Fruit fly (Drosophila melanogaster) whole organism, embryonic: Measurements from ENCODE around the gene CG4982.

ENCODE experiments used
- Ada2b ChIP-seq: fragments of 200-800 bp; sonication (Bioruptor generic); IDR thresholded peaks from 2 replicates; pipeline ENCODE4 v1.3.6; 2022; ENCODE audit warnings: missing biosample characterization, missing genetic modification characterization
- Aef1 ChIP-seq: fragments of 200-800 bp; sonication (Bioruptor generic); IDR thresholded peaks from 3 replicates; pipeline ENCODE4 v1.3.6; 2022; ENCODE audit warnings: missing biosample characterization, missing genetic modification characterization
- Atf3 ChIP-seq: fragments of 200-800 bp; sonication (Bioruptor generic); optimal IDR thresholded peaks from 3 replicates; lab custom pipeline; 2016; ENCODE audit warnings: missing biosample characterization, missing genetic modification characterization
- BtbVII ChIP-seq: fragments of 200-800 bp; sonication (Bioruptor generic); optimal IDR thresholded peaks from 3 replicates; lab custom pipeline; 2017; ENCODE audit warnings: missing biosample characterization, mild to moderate bottlenecking, missing genetic modification characterization
- C15 ChIP-seq: fragments of 200-800 bp; sonication (Bioruptor generic); IDR thresholded peaks from 3 replicates; pipeline ENCODE4 v1.3.6; 2022; ENCODE audit warnings: missing biosample characterization, missing genetic modification characterization
- CG10267 ChIP-seq: fragments of 200-800 bp; sonication (Bioruptor generic); optimal IDR thresholded peaks from 2 replicates; lab custom pipeline; 2018; ENCODE audit warnings: missing biosample characterization, mild to moderate bottlenecking, missing genetic modification characterization, moderate library complexity
- CG12071 ChIP-seq: fragments of 200-800 bp; sonication (Bioruptor generic); optimal IDR thresholded peaks from 3 replicates; lab custom pipeline; 2018; ENCODE audit warnings: missing biosample characterization, mild to moderate bottlenecking, missing genetic modification characterization
- CG12659 ChIP-seq: fragments of 200-800 bp; sonication (Bioruptor generic); optimal IDR thresholded peaks from 3 replicates; lab custom pipeline; 2017; ENCODE audit warnings: mild to moderate bottlenecking, missing biosample characterization, missing genetic modification reagents, missing genetic modification characterization
- CG12769 ChIP-seq: fragments of 200-800 bp; sonication (Bioruptor generic); optimal IDR thresholded peaks from 2 replicates; lab custom pipeline; 2019; ENCODE audit warnings: missing biosample characterization, mild to moderate bottlenecking, missing genetic modification characterization, moderate library complexity
- CG13624 ChIP-seq: fragments of 200-800 bp; sonication (Bioruptor generic); optimal IDR thresholded peaks from 2 replicates; lab custom pipeline; 2016; ENCODE audit warnings: missing biosample characterization, missing genetic modification characterization
- CG15601 ChIP-seq: fragments of 200-800 bp; sonication (Bioruptor generic); optimal IDR thresholded peaks from 3 replicates; lab custom pipeline; 2019; ENCODE audit warnings: missing biosample characterization, mild to moderate bottlenecking, missing genetic modification characterization, moderate library complexity
- CG17359 ChIP-seq: fragments of 200-800 bp; sonication (Bioruptor generic); optimal IDR thresholded peaks from 3 replicates; lab custom pipeline; 2018; ENCODE audit warnings: missing biosample characterization, mild to moderate bottlenecking, missing genetic modification characterization, moderate library complexity
- CG17802 ChIP-seq: fragments of 200-800 bp; sonication (Bioruptor generic); optimal IDR thresholded peaks from 2 replicates; lab custom pipeline; 2018; ENCODE audit warnings: missing biosample characterization, mild to moderate bottlenecking, missing genetic modification characterization, moderate library complexity
- CG17912 ChIP-seq: fragments of 200-800 bp; sonication (Bioruptor generic); optimal IDR thresholded peaks from 2 replicates; lab custom pipeline; 2018; ENCODE audit warnings: missing biosample characterization, mild to moderate bottlenecking, missing genetic modification characterization
- CG2202 ChIP-seq: fragments of 200-800 bp; sonication (Bioruptor generic); optimal IDR thresholded peaks from 2 replicates; lab custom pipeline; 2018; ENCODE audit warnings: missing biosample characterization, mild to moderate bottlenecking, missing genetic modification characterization
- CG31224 ChIP-seq: fragments of 200-800 bp; sonication (Bioruptor generic); IDR thresholded peaks from 2 replicates; pipeline ENCODE4 v1.3.6; 2022; ENCODE audit warnings: missing biosample characterization, missing genetic modification characterization
- CG31441 ChIP-seq: fragments of 200-800 bp; sonication (Bioruptor generic); IDR thresholded peaks from 2 replicates; pipeline ENCODE4 v1.3.6; 2022; ENCODE audit warnings: missing biosample characterization, missing genetic modification characterization
- CG3838 ChIP-seq: fragments of 200-800 bp; sonication (Bioruptor generic); optimal IDR thresholded peaks from 3 replicates; lab custom pipeline; 2016; ENCODE audit warnings: missing biosample characterization, missing genetic modification characterization
- CG6683 ChIP-seq: fragments of 200-800 bp; sonication (Bioruptor generic); optimal IDR thresholded peaks from 2 replicates; lab custom pipeline; 2017; ENCODE audit warnings: missing biosample characterization, mild to moderate bottlenecking, missing genetic modification characterization, missing genetic modification reagents
- CG6791 ChIP-seq: fragments of 200-800 bp; sonication (Bioruptor generic); IDR thresholded peaks from 3 replicates; pipeline ENCODE4 v1.3.6; 2022; ENCODE audit warnings: missing biosample characterization, missing genetic modification characterization; ENCODE audit not compliant: partially characterized antibody
- CG7357 ChIP-seq: fragments of 200-800 bp; sonication (Bioruptor generic); IDR thresholded peaks from 3 replicates; pipeline ENCODE4 v1.3.6; 2022; ENCODE audit warnings: missing biosample characterization, missing genetic modification characterization
- CG8089 ChIP-seq: fragments of 200-800 bp; sonication (Bioruptor generic); optimal IDR thresholded peaks from 3 replicates; lab custom pipeline; 2016; ENCODE audit warnings: missing biosample characterization, missing genetic modification characterization
- CG9437 ChIP-seq: fragments of 200-800 bp; sonication (Bioruptor generic); optimal IDR thresholded peaks from 2 replicates; lab custom pipeline; 2018; ENCODE audit warnings: missing biosample characterization, mild to moderate bottlenecking, missing genetic modification characterization
- Camta ChIP-seq: fragments of 200-800 bp; sonication (Bioruptor generic); optimal IDR thresholded peaks from 2 replicates; lab custom pipeline; 2016; ENCODE audit warnings: missing biosample characterization, missing genetic modification characterization
- Dek ChIP-seq: fragments of 200-800 bp; sonication (Bioruptor generic); optimal IDR thresholded peaks from 3 replicates; lab custom pipeline; 2019; ENCODE audit warnings: missing biosample characterization, mild to moderate bottlenecking, missing genetic modification characterization, moderate library complexity
- Eip74EF ChIP-seq, 2 experiments: fragments of 200-800 bp in 1 of 2; fragments of >200 bp in 1 of 2; sonication (Bioruptor generic) in 1 of 2; optimal IDR thresholded peaks; 2 replicates each; lab custom pipeline; 2017 to 2019; ENCODE audit warnings: missing biosample characterization in 2 of 2, missing genetic modification characterization in 2 of 2, mild to moderate bottlenecking in 1 of 2, moderate library complexity in 1 of 2
- Ets65A ChIP-seq: fragments of 200-800 bp; sonication (Bioruptor generic); peaks from one replicate; lab custom pipeline; 2016; ENCODE audit warnings: missing biosample characterization, missing genetic modification characterization
- Fer2 ChIP-seq: fragments of 200-800 bp; sonication (Bioruptor generic); optimal IDR thresholded peaks from 2 replicates; lab custom pipeline; 2018; ENCODE audit warnings: missing biosample characterization, mild to moderate bottlenecking, missing genetic modification characterization, moderate library complexity
- Ptx1 ChIP-seq: fragments of 200-800 bp; sonication (Bioruptor generic); IDR thresholded peaks from 2 replicates; pipeline ENCODE4 v1.3.6; 2022; ENCODE audit warnings: missing biosample characterization, missing genetic modification characterization
- Scr ChIP-seq: fragments of 200-800 bp; sonication (Bioruptor generic); IDR thresholded peaks from 2 replicates; pipeline ENCODE4 v1.3.6; 2022; ENCODE audit warnings: missing biosample characterization, missing genetic modification characterization; ENCODE audit not compliant: partially characterized antibody
- Sox102F ChIP-seq: fragments of 200-800 bp; sonication (Bioruptor generic); optimal IDR thresholded peaks from 2 replicates; lab custom pipeline; 2018; ENCODE audit warnings: missing biosample characterization, mild to moderate bottlenecking, missing genetic modification characterization, moderate library complexity
- Spps ChIP-seq: fragments of 200-800 bp; sonication (Bioruptor generic); optimal IDR thresholded peaks from 2 replicates; lab custom pipeline; 2018; ENCODE audit warnings: missing biosample characterization, mild to moderate bottlenecking, missing genetic modification characterization
- Trl ChIP-seq, 3 experiments: fragments of >200 bp in 2 of 3; fragments of 200-800 bp in 1 of 3; sonication (Bioruptor generic) in 1 of 3; optimal IDR thresholded peaks; 2 replicates in 1 of 3; 3 replicates in 2 of 3; lab custom pipeline; 2016 to 2017; ENCODE audit warnings: missing biosample characterization in 1 of 3, missing genetic modification characterization in 1 of 3
- al ChIP-seq: fragments of 200-800 bp; sonication (Bioruptor generic); IDR thresholded peaks from 2 replicates; pipeline ENCODE4 v1.3.6; 2022; ENCODE audit warnings: missing biosample characterization, missing genetic modification characterization
- btn ChIP-seq: fragments of 200-800 bp; sonication (Bioruptor generic); optimal IDR thresholded peaks from 2 replicates; lab custom pipeline; 2016; ENCODE audit warnings: missing biosample characterization, missing genetic modification characterization
- crc ChIP-seq: fragments of 200-800 bp; sonication (Bioruptor generic); optimal IDR thresholded peaks from 2 replicates; lab custom pipeline; 2016; ENCODE audit warnings: missing biosample characterization, missing genetic modification characterization
- dan ChIP-seq: fragments of 200-800 bp; sonication (Bioruptor generic); IDR thresholded peaks from 2 replicates; pipeline ENCODE4 v1.3.6; 2022; ENCODE audit warnings: missing biosample characterization, missing genetic modification characterization
- danr ChIP-seq: fragments of 200-800 bp; sonication (Bioruptor generic); IDR thresholded peaks from 2 replicates; pipeline ENCODE4 v1.3.6; 2022; ENCODE audit warnings: missing biosample characterization, missing genetic modification characterization
- dmrt99B ChIP-seq: fragments of 200-800 bp; sonication (Bioruptor generic); optimal IDR thresholded peaks from 2 replicates; lab custom pipeline; 2018; ENCODE audit warnings: missing biosample characterization, mild to moderate bottlenecking, missing genetic modification characterization, moderate library complexity
- fd96Cb ChIP-seq: fragments of 200-800 bp; sonication (Bioruptor generic); optimal IDR thresholded peaks from 2 replicates; lab custom pipeline; 2018; ENCODE audit warnings: missing biosample characterization, mild to moderate bottlenecking, missing genetic modification characterization, moderate library complexity
- ind ChIP-seq: fragments of 200-800 bp; sonication (Bioruptor generic); optimal IDR thresholded peaks from 3 replicates; lab custom pipeline; 2016; ENCODE audit warnings: missing biosample characterization, missing genetic modification characterization
- klu ChIP-seq: fragments of 200-800 bp; sonication (Bioruptor generic); IDR thresholded peaks from 2 replicates; pipeline ENCODE4 v1.3.6; 2022; ENCODE audit warnings: missing biosample characterization, missing genetic modification characterization
- lbe ChIP-seq: fragments of 200-800 bp; sonication (Bioruptor generic); optimal IDR thresholded peaks from 2 replicates; lab custom pipeline; 2016; ENCODE audit warnings: missing biosample characterization, mild to moderate bottlenecking, missing genetic modification characterization
- onecut ChIP-seq: fragments of 200-800 bp; sonication (Bioruptor generic); IDR thresholded peaks from 2 replicates; pipeline ENCODE4 v1.3.6; 2022; ENCODE audit warnings: missing biosample characterization, missing genetic modification characterization
- p53 ChIP-seq: fragments of 200-800 bp; sonication (Bioruptor generic); optimal IDR thresholded peaks from 2 replicates; lab custom pipeline; 2016; ENCODE audit warnings: missing biosample characterization, missing genetic modification characterization
- peb ChIP-seq: fragments of 200-800 bp; sonication (Bioruptor generic); IDR thresholded peaks from 2 replicates; pipeline ENCODE4 v1.3.6; 2022; ENCODE audit warnings: missing biosample characterization, missing genetic modification characterization
- ranshi ChIP-seq: fragments of 200-800 bp; sonication (Bioruptor generic); IDR thresholded peaks from 2 replicates; pipeline ENCODE4 v1.3.6; 2022; ENCODE audit warnings: missing biosample characterization, missing genetic modification characterization
- sim ChIP-seq: fragments of 200-800 bp; sonication (Bioruptor generic); IDR thresholded peaks from 2 replicates; pipeline ENCODE4 v1.3.6; 2022; ENCODE audit warnings: missing biosample characterization, missing genetic modification characterization
- sima ChIP-seq: fragments of 200-800 bp; sonication (Bioruptor generic); optimal IDR thresholded peaks from 2 replicates; lab custom pipeline; 2016; ENCODE audit warnings: missing biosample characterization, missing genetic modification characterization
- slou ChIP-seq: fragments of 200-800 bp; sonication (Bioruptor generic); optimal IDR thresholded peaks from 3 replicates; lab custom pipeline; 2016; ENCODE audit warnings: missing biosample characterization, missing genetic modification characterization
- tgo ChIP-seq: fragments of 200-800 bp; sonication (Bioruptor generic); IDR thresholded peaks from 3 replicates; pipeline ENCODE4 v1.3.6; 2022; ENCODE audit warnings: missing biosample characterization, missing genetic modification characterization
- ttk ChIP-seq: fragments of 200-800 bp; sonication (Bioruptor generic); IDR thresholded peaks from 2 replicates; pipeline ENCODE4 v2.1.2; 2022; ENCODE audit warnings: missing biosample characterization, missing genetic modification characterization

The CG4982 gene

dm6 chr3L:16339463-16339862 lies 38.2 kb downstream of the CG4982 start (continued):
- TF ChIP-seq CG9437 (GFP tag; lab: Kevin White, UChicago) (no peak), C15 (GFP tag; lab: Robert Waterston, UW) (no peak), CG13624 (GFP tag; lab: Kevin White, UChicago) (no peak), CG7357 (GFP tag; lab: Robert Waterston, UW) (no peak), Atf3 (no peak), Sox102F (GFP tag; lab: Kevin White, UChicago) (peak; percentile 59), Ada2b (GFP tag; lab: Robert Waterston, UW) (no peak), CG31441 (GFP tag; lab: Robert Waterston, UW) (peak; percentile 42; the same call in 1 of the 2 replicates), sima (GFP tag; lab: Kevin White, UChicago) (no peak), Fer2 (no peak), Scr (GFP tag; lab: Robert Waterston, UW) (no peak), ranshi (GFP tag; lab: Robert Waterston, UW) (no peak), CG10267 (no peak), CG2202 (tag; lab: Kevin White, UChicago) (no peak), fd96Cb (tag; lab: Kevin White, UChicago) (peak; percentile 0), BtbVII (GFP tag; lab: Kevin White, UChicago) (no peak), CG8089 (no peak), btn (GFP tag; lab: Kevin White, UChicago) (no peak), Eip74EF (GFP tag; optimal IDR thresholded peaks at IDR 0.05; lab: Kevin White, UChicago) (no peak), ttk (GFP tag; lab: Robert Waterston, UW) (0 out of 2 replicates have a peak, but pooled peaks have one; percentile 25), CG6683 (GFP tag; lab: Kevin White, UChicago) (no peak), onecut (no peak), klu (GFP tag; lab: Robert Waterston, UW) (no peak), crc (GFP tag; lab: Kevin White, UChicago) (no peak), sim (GFP tag; lab: Robert Waterston, UW) (no peak), CG17359 (tag; lab: Kevin White, UChicago) (peak; percentile 40), dan (GFP tag; lab: Robert Waterston, UW) (no peak), peb (no peak), CG15601 (tag; lab: Kevin White, UChicago) (no peak), danr (no peak), CG31224 (GFP tag; lab: Robert Waterston, UW) (no peak), CG12659 (GFP tag; lab: Kevin White, UChicago) (no peak), Aef1 (GFP tag; lab: Robert Waterston, UW) (no peak), Trl (optimal IDR thresholded peaks at IDR 0.05; lab: Kevin White, UChicago) (no peak), Trl (GFP tag; optimal IDR thresholded peaks at IDR 0.05; lab: Kevin White, UChicago) (no peak), Ptx1 (GFP tag; lab: Robert Waterston, UW) (peak; percentile 37; the same call in 1 of the 2 replicates), CG3838 (GFP tag; lab: Kevin White, UChicago) (no peak), Dek (no peak), Ets65A (GFP tag; lab: Kevin White, UChicago) (peak; percentile 57), CG12769 (tag; lab: Kevin White, UChicago) (no peak), CG17802 (tag; lab: Kevin White, UChicago) (no peak), CG6791 (GFP tag; lab: Robert Waterston, UW) (no peak), CG17912 (no peak), ind (no peak), Camta (GFP tag; lab: Kevin White, UChicago) (no peak), slou (no peak), al (no peak), tgo (GFP tag; lab: Robert Waterston, UW) (no peak), dmrt99B (tag; lab: Kevin White, UChicago) (peak; percentile 57), lbe (GFP tag; lab: Kevin White, UChicago) (no peak), CG12071 (no peak), p53 (GFP tag; lab: Kevin White, UChicago) (no peak), Spps (tag; lab: Kevin White, UChicago) (no peak)
